Worm (Caenorhabditis elegans): Measurements from ENCODE around the gene ins-3.

DNA sequence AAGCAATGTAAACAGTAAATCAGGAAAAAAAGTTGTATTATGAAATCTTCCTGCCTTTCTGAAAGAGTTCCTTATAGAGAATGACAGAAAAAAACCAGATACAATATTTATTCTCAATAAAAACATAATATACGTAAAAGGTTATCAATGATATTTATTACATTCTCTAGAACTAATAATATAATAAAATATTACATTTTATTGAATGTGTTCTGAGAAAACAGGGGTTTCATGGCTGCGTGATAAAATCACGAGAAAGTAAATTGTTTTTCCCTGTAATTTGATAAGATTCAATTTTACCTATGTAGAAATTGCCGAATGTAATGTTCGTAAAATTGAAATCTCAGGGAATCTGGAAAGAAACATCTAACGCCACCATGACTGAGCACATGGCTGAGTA lies 25.6 kb downstream of the ins-3 start:
- TF ChIP-seq hlh-26 (GFP tag; conservative IDR thresholded peaks at IDR 0.05) (no peak), C17E4.6 (GFP tag; IDR thresholded peaks at IDR 0.05) (no peak), sptf-2 (GFP tag; optimal IDR thresholded peaks at IDR 0.05) (no peak), ztf-3 (GFP tag; optimal IDR thresholded peaks at IDR 0.05) (no peak), dox-1 (GFP tag; IDR thresholded peaks at IDR 0.05) (no peak), madf-6 (GFP tag; IDR thresholded peaks at IDR 0.05) (no peak), rcor-1 (GFP tag; IDR thresholded peaks at IDR 0.05) (no peak), ceh-79 (tag; optimal IDR thresholded peaks at IDR 0.05) (no peak), ets-4 (GFP tag; optimal IDR thresholded peaks at IDR 0.05) (no peak), ceh-58 (GFP tag; IDR thresholded peaks at IDR 0.05) (no peak), dpl-1 (GFP tag; optimal IDR thresholded peaks at IDR 0.05) (no peak), repo-1 (tag; optimal IDR thresholded peaks at IDR 0.05) (no peak)
